Worm (Caenorhabditis elegans) whole organism, L2 larva: ENCODE data around the gene nrfl-1.

Experiments used
- C34F6.9 ChIP-seq: fragments of 150-350 bp; optimal IDR thresholded peaks from 2 replicates; lab custom pipeline; 2014; ENCODE audit warnings: missing biosample characterization, missing genetic modification characterization
- F13H6.1 ChIP-seq: sonication (generic microtip); optimal IDR thresholded peaks from 2 replicates; lab custom pipeline; 2016; ENCODE audit warnings: missing genetic modification characterization, missing compliant biosample characterization
- R02D3.7 ChIP-seq: fragments of 150-350 bp; optimal IDR thresholded peaks from 2 replicates; lab custom pipeline; 2014; ENCODE audit warnings: missing biosample characterization, missing genetic modification characterization
- ZK546.5 ChIP-seq: sonication (generic microtip); optimal IDR thresholded peaks from 2 replicates; lab custom pipeline; 2017; ENCODE audit warnings: missing biosample characterization, missing genetic modification characterization
- alr-1 ChIP-seq: fragments of 150-350 bp; optimal IDR thresholded peaks from 2 replicates; lab custom pipeline; 2014; ENCODE audit warnings: missing biosample characterization, missing genetic modification characterization
- ama-1 ChIP-seq: fragments of 150-350 bp; optimal IDR thresholded peaks from 2 replicates; lab custom pipeline; 2018; ENCODE audit warnings: inconsistent platforms
- blmp-1 ChIP-seq: sonication (generic microtip); optimal IDR thresholded peaks from 2 replicates; lab custom pipeline; 2017; ENCODE audit warnings: missing genetic modification characterization, mild to moderate bottlenecking, missing compliant biosample characterization, antibody characterized with exemption, moderate library complexity; ENCODE audit not compliant: insufficient read depth
- ceh-16 ChIP-seq: fragments of 150-350 bp; optimal IDR thresholded peaks from 2 replicates; lab custom pipeline; 2014; ENCODE audit warnings: missing biosample characterization, missing genetic modification characterization
- ceh-82 ChIP-seq: fragments of 150-350 bp; optimal IDR thresholded peaks from 2 replicates; lab custom pipeline; 2014; ENCODE audit warnings: missing biosample characterization, missing genetic modification characterization
- crh-2 ChIP-seq: sonication (generic microtip); optimal IDR thresholded peaks from 2 replicates; lab custom pipeline; 2017; ENCODE audit warnings: missing biosample characterization, missing genetic modification characterization
- egl-27 ChIP-seq: sonication (generic microtip); optimal IDR thresholded peaks from 3 replicates; lab custom pipeline; 2017; ENCODE audit warnings: missing biosample characterization, missing genetic modification reagents, missing genetic modification characterization
- elt-1 ChIP-seq: fragments of 150-350 bp; optimal IDR thresholded peaks from 2 replicates; lab custom pipeline; 2014; ENCODE audit warnings: missing biosample characterization, missing genetic modification characterization
- fos-1 ChIP-seq: fragments of 150-350 bp; optimal IDR thresholded peaks from 2 replicates; lab custom pipeline; 2014; ENCODE audit warnings: missing biosample characterization, missing genetic modification characterization
- gmeb-1 ChIP-seq: fragments of 150-350 bp; optimal IDR thresholded peaks from 2 replicates; lab custom pipeline; 2014; ENCODE audit warnings: missing biosample characterization, missing genetic modification characterization
- lin-11 ChIP-seq: fragments of 150-350 bp; sonication (generic microtip); optimal IDR thresholded peaks from 2 replicates; lab custom pipeline; 2014; ENCODE audit warnings: missing biosample characterization, missing genetic modification characterization, inconsistent platforms, mixed read lengths
- lin-13 ChIP-seq: fragments of 150-350 bp; optimal IDR thresholded peaks from 2 replicates; lab custom pipeline; 2014; ENCODE audit warnings: missing biosample characterization, missing genetic modification reagents, missing genetic modification characterization
- lsy-2 ChIP-seq, 2 experiments: fragments of 150-350 bp in 1 of 2; sonication (generic microtip) in 1 of 2; optimal IDR thresholded peaks; 2 replicates each; lab custom pipeline; 2014 to 2017; ENCODE audit warnings: missing biosample characterization in 2 of 2, missing genetic modification characterization in 2 of 2
- mab-5 ChIP-seq: fragments of 150-350 bp; optimal IDR thresholded peaks from 2 replicates; lab custom pipeline; 2014; ENCODE audit warnings: missing biosample characterization, missing genetic modification characterization
- mbf-1 ChIP-seq: sonication (generic microtip); optimal IDR thresholded peaks from 2 replicates; lab custom pipeline; 2017; ENCODE audit warnings: missing biosample characterization, missing genetic modification characterization
- mdl-1 ChIP-seq, 2 experiments: fragments of 150-350 bp in 1 of 2; sonication (generic microtip) in 1 of 2; optimal IDR thresholded peaks; 2 replicates each; lab custom pipeline; 2017; ENCODE audit warnings: missing biosample characterization in 2 of 2, missing genetic modification characterization in 2 of 2
- nhr-11 ChIP-seq: fragments of 150-350 bp; optimal IDR thresholded peaks from 2 replicates; lab custom pipeline; 2014; ENCODE audit warnings: missing biosample characterization, missing genetic modification characterization
- nhr-12 ChIP-seq: fragments of 150-350 bp; optimal IDR thresholded peaks from 2 replicates; lab custom pipeline; 2014; ENCODE audit warnings: missing biosample characterization, missing genetic modification characterization
- nhr-129 ChIP-seq: fragments of 150-350 bp; optimal IDR thresholded peaks from 2 replicates; lab custom pipeline; 2014; ENCODE audit warnings: missing biosample characterization, missing genetic modification characterization
- nhr-21 ChIP-seq: fragments of 150-350 bp; optimal IDR thresholded peaks from 2 replicates; lab custom pipeline; 2014; ENCODE audit warnings: missing biosample characterization, missing genetic modification characterization
- nhr-23 ChIP-seq: fragments of 150-350 bp; optimal IDR thresholded peaks from 2 replicates; lab custom pipeline; 2014; ENCODE audit warnings: missing biosample characterization, missing genetic modification reagents, missing genetic modification characterization
- nhr-237 ChIP-seq: fragments of 150-350 bp; optimal IDR thresholded peaks from 2 replicates; lab custom pipeline; 2014; ENCODE audit warnings: missing biosample characterization, missing genetic modification characterization
- nhr-25 ChIP-seq: fragments of 150-350 bp; sonication (generic microtip); optimal IDR thresholded peaks from 3 replicates; lab custom pipeline; 2014; ENCODE audit warnings: missing biosample characterization, missing genetic modification characterization
- nhr-6 ChIP-seq: fragments of 150-350 bp; optimal IDR thresholded peaks from 2 replicates; lab custom pipeline; 2014; ENCODE audit warnings: missing biosample characterization, missing genetic modification characterization
- nhr-77 ChIP-seq: fragments of 150-350 bp; optimal IDR thresholded peaks from 2 replicates; lab custom pipeline; 2014; ENCODE audit warnings: missing biosample characterization, missing genetic modification characterization
- peb-1 ChIP-seq: fragments of 150-350 bp; optimal IDR thresholded peaks from 2 replicates; lab custom pipeline; 2014; ENCODE audit warnings: missing biosample characterization, missing genetic modification characterization
- sem-4 ChIP-seq: fragments of 150-350 bp; optimal IDR thresholded peaks from 2 replicates; lab custom pipeline; 2014; ENCODE audit warnings: missing biosample characterization, missing genetic modification reagents, missing genetic modification characterization
- skn-1 ChIP-seq: sonication (generic microtip); optimal IDR thresholded peaks from 2 replicates; lab custom pipeline; 2017; ENCODE audit warnings: missing biosample characterization, missing genetic modification characterization
- sma-9 ChIP-seq, 2 experiments: fragments of 150-350 bp in 1 of 2; sonication (generic microtip) in 1 of 2; optimal IDR thresholded peaks; 2 replicates each; lab custom pipeline; 2014 to 2016; ENCODE audit warnings: missing genetic modification characterization in 2 of 2, mild to moderate bottlenecking in 1 of 2, missing biosample characterization in 1 of 2, missing compliant biosample characterization in 1 of 2, missing genetic modification reagents in 1 of 2, moderate library complexity in 1 of 2
- snpc-4 ChIP-seq: fragments of 150-350 bp; optimal IDR thresholded peaks from 2 replicates; lab custom pipeline; 2014; ENCODE audit warnings: missing biosample characterization, missing genetic modification characterization
- unc-39 ChIP-seq: fragments of 150-350 bp; optimal IDR thresholded peaks from 2 replicates; lab custom pipeline; 2014; ENCODE audit warnings: missing biosample characterization, missing genetic modification characterization
- unc-55 ChIP-seq: fragments of 150-350 bp; sonication (generic microtip); optimal IDR thresholded peaks from 3 replicates; lab custom pipeline; 2014; ENCODE audit warnings: missing biosample characterization, missing genetic modification reagents, missing genetic modification characterization
- unc-62 ChIP-seq: fragments of 150-350 bp; optimal IDR thresholded peaks from 2 replicates; lab custom pipeline; 2014; ENCODE audit warnings: missing biosample characterization, missing genetic modification reagents, missing genetic modification characterization
- zag-1 ChIP-seq: fragments of 150-350 bp; optimal IDR thresholded peaks from 2 replicates; lab custom pipeline; 2014; ENCODE audit warnings: missing biosample characterization, missing genetic modification characterization
- ztf-1 ChIP-seq: fragments of 200-800 bp; sonication (Bioruptor generic); conservative IDR thresholded peaks from 2 replicates; pipeline ENCODE4 v1.3.6; 2022; ENCODE audit warnings: missing genetic modification characterization, missing compliant biosample characterization

Gene nrfl-1

ce11 chrIV:9078469-9078868 lies 40.4 kb upstream of the nrfl-1 start, which contains the start of gene mans-4:
Gene mans-4, minus strand, starts transcription at chrIV:9078569.
- TF ChIP-seq nhr-77 (tag; lab: Kevin White, UChicago) (no peak), nhr-12 (tag; lab: Kevin White, UChicago) (no peak), gmeb-1 (no peak), unc-62 (GFP tag; lab: Kevin White, UChicago) (no peak), nhr-237 (tag; lab: Kevin White, UChicago) (no peak), lin-13 (GFP tag; lab: Kevin White, UChicago) (no peak), unc-39 (tag; lab: Kevin White, UChicago) (no peak), nhr-23 (tag; lab: Kevin White, UChicago) (no peak), nhr-25 (tag; lab: Kevin White, UChicago) (no peak), sem-4 (tag; lab: Kevin White, UChicago) (no peak), nhr-11 (tag; lab: Kevin White, UChicago) (no peak), nhr-6 (no peak)

ce11 chrIV:9079330-9079729 lies 39.6 kb upstream of the nrfl-1 start:
- TF ChIP-seq C34F6.9 (tag; lab: Kevin White, UChicago) (peak; percentile 11), ZK546.5 (tag; lab: Kevin White, UChicago) (no peak), skn-1 (tag; lab: Kevin White, UChicago) (no peak), sem-4 (tag; lab: Kevin White, UChicago) (no peak), mbf-1 (no peak), nhr-129 (tag; lab: Kevin White, UChicago) (peak; percentile 36), zag-1 (tag; lab: Kevin White, UChicago) (no peak), unc-39 (tag; lab: Kevin White, UChicago) (no peak), lin-11 (no peak), alr-1 (tag; lab: Kevin White, UChicago) (no peak), ztf-1 (no peak), unc-62 (GFP tag; lab: Kevin White, UChicago) (no peak), sma-9 (GFP tag; optimal IDR thresholded peaks at IDR 0.05; lab: Kevin White, UChicago) (peak; percentile 19), sma-9 (tag; optimal IDR thresholded peaks at IDR 0.05; lab: Kevin White, UChicago) (no peak), unc-55 (no peak), snpc-4 (no peak), lsy-2 (tag; optimal IDR thresholded peaks at IDR 0.05; lab: Kevin White, UChicago) (peak in 1 of 2 experiments; percentile 26)

- TF ChIP-seq sma-9 (GFP tag; optimal IDR thresholded peaks at IDR 0.05; lab: Kevin White, UChicago) (peak; percentile 52), sma-9 (tag; optimal IDR thresholded peaks at IDR 0.05; lab: Kevin White, UChicago) (no peak), mab-5 (tag; lab: Kevin White, UChicago) (no peak), egl-27 (tag; lab: Kevin White, UChicago) (no peak), ceh-16 (tag; lab: Kevin White, UChicago) (no peak), lsy-2 (tag; optimal IDR thresholded peaks at IDR 0.05; lab: Kevin White, UChicago) (peak in 1 of 2 experiments; percentile 36), mdl-1 (tag; optimal IDR thresholded peaks at IDR 0.05; lab: Kevin White, UChicago) (no peak), lin-13 (GFP tag; lab: Kevin White, UChicago) (no peak), nhr-77 (tag; lab: Kevin White, UChicago) (no peak), elt-1 (tag; lab: Kevin White, UChicago) (no peak), snpc-4 (no peak), nhr-129 (tag; lab: Kevin White, UChicago) (peak; percentile 50), F13H6.1 (tag; lab: Kevin White, UChicago) (peak; percentile 70), C34F6.9 (tag; lab: Kevin White, UChicago) (peak; percentile 24), ama-1 (no peak)
Measured at ce11 chrIV:9080201-9080600, 38.7 kb upstream of the nrfl-1 start.

- TF ChIP-seq mdl-1 (tag; optimal IDR thresholded peaks at IDR 0.05; lab: Kevin White, UChicago) (no peak), R02D3.7 (tag; lab: Kevin White, UChicago) (no peak), nhr-21 (tag; lab: Kevin White, UChicago) (no peak), fos-1 (tag; lab: Kevin White, UChicago) (no peak), unc-39 (tag; lab: Kevin White, UChicago) (no peak), nhr-237 (tag; lab: Kevin White, UChicago) (no peak), peb-1 (no peak), lin-13 (GFP tag; lab: Kevin White, UChicago) (no peak), elt-1 (tag; lab: Kevin White, UChicago) (no peak), blmp-1 (tag; lab: Kevin White, UChicago) (no peak), crh-2 (tag; lab: Kevin White, UChicago) (no peak), sem-4 (tag; lab: Kevin White, UChicago) (no peak), zag-1 (tag; lab: Kevin White, UChicago) (no peak), sma-9 (GFP tag; optimal IDR thresholded peaks at IDR 0.05; lab: Kevin White, UChicago) (no peak), sma-9 (tag; optimal IDR thresholded peaks at IDR 0.05; lab: Kevin White, UChicago) (no peak), ceh-82 (tag; lab: Kevin White, UChicago) (no peak), nhr-23 (tag; lab: Kevin White, UChicago) (no peak), nhr-6 (no peak)
Measured at ce11 chrIV:9082055-9082454, 36.8 kb upstream of the nrfl-1 start, which contains the start of gene twk-8. Gene twk-8, plus strand, starts transcription at chrIV:9082355.
